Worm (Caenorhabditis elegans) whole organism, L4/young adult: ENCODE measurements around the gene C23G10.11.

Experiments
- dao-5 ChIP-seq: sonication (generic microtip); optimal IDR thresholded peaks from 2 replicates; lab custom pipeline; 2016; ENCODE audit warnings: missing genotype, missing genetic modification characterization, moderate library complexity, missing compliant biosample characterization
- him-1 ChIP-seq: sonication (generic microtip); optimal IDR thresholded peaks from 2 replicates; lab custom pipeline; 2016; ENCODE audit warnings: missing genotype, missing genetic modification reagents, missing genetic modification characterization, missing compliant biosample characterization

- TF ChIP-seq him-1 (tag; lab: Kevin White, UChicago) (no peak), dao-5 (no peak)
Measured at ce11 chrIII:6201325-6201724, 14.1 kb downstream of the C23G10.11 start.
